Worm (Caenorhabditis elegans) whole organism, L1 larva: ENCODE measurements around the gene tag-250.

Experiments
- lin-39 ChIP-seq: fragments of 150-350 bp; optimal IDR thresholded peaks from 2 replicates; lab custom pipeline; 2014; ENCODE audit warnings: missing biosample characterization, missing genetic modification reagents, missing genetic modification characterization
- mdl-1 ChIP-seq, 2 experiments: fragments of 150-350 bp; optimal IDR thresholded peaks; 2 replicates each; lab custom pipeline; 2014 to 2017; ENCODE audit warnings: missing biosample characterization in 2 of 2, missing genetic modification characterization in 2 of 2, inconsistent platforms in 1 of 2
- nhr-11 ChIP-seq: fragments of 150-350 bp; optimal IDR thresholded peaks from 2 replicates; lab custom pipeline; 2014; ENCODE audit warnings: missing biosample characterization, missing genetic modification characterization
- nhr-28 ChIP-seq: fragments of 150-350 bp; optimal IDR thresholded peaks from 2 replicates; lab custom pipeline; 2014; ENCODE audit warnings: missing biosample characterization, missing genetic modification characterization
- skn-1 ChIP-seq: fragments of 150-350 bp; optimal IDR thresholded peaks from 2 replicates; lab custom pipeline; 2014; ENCODE audit warnings: missing biosample characterization, missing genetic modification characterization
- tbx-2 ChIP-seq: sonication (generic microtip); optimal IDR thresholded peaks from 2 replicates; lab custom pipeline; 2016; ENCODE audit warnings: missing genetic modification characterization, missing compliant biosample characterization
- unc-62 ChIP-seq: fragments of 150-350 bp; optimal IDR thresholded peaks from 2 replicates; lab custom pipeline; 2014; ENCODE audit warnings: missing biosample characterization, missing genetic modification reagents, missing genetic modification characterization
- zag-1 ChIP-seq: fragments of 150-350 bp; optimal IDR thresholded peaks from 2 replicates; lab custom pipeline; 2014; ENCODE audit warnings: missing biosample characterization, missing genetic modification characterization
- ztf-11 ChIP-seq, 2 experiments: sonication (generic microtip); optimal IDR thresholded peaks; 2 replicates each; lab custom pipeline; 2016 to 2017; ENCODE audit warnings: missing genetic modification characterization in 2 of 2, missing biosample characterization in 1 of 2, missing compliant biosample characterization in 1 of 2

DNA sequence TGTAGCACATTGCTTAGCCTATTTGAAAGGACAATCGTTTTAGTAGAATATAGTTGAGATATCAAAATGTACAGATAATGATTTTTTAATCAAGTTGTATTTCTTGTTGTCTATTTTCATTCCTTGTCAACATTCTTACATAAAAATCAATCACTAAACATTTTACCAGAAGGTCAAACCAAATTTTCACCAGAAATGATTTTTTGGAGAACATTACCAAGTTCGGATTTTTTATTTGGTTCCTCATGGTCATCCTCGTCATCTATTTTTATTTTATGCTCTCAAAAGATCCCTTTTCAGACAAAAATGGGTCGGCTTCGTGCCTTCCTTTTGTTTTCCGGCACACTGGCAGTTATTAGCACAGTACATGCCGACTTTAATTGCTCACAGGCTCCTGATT lies 51.2 kb downstream of the tag-250 start, which contains the start of gene tyr-1:
- TF ChIP-seq lin-39 (no peak), mdl-1 (tag; optimal IDR thresholded peaks at IDR 0.05; lab: Kevin White, UChicago) (no peak), nhr-28 (tag; lab: Kevin White, UChicago) (no peak), tbx-2 (tag; lab: Kevin White, UChicago) (no peak), zag-1 (tag; lab: Kevin White, UChicago) (no peak), unc-62 (GFP tag; lab: Kevin White, UChicago) (no peak), skn-1 (no peak), nhr-11 (tag; lab: Kevin White, UChicago) (no peak), ztf-11 (tag; optimal IDR thresholded peaks at IDR 0.05; lab: Kevin White, UChicago) (no peak)
